Worm (Caenorhabditis elegans): ENCODE results near the gene F43B10.1.

- TF ChIP-seq sea-1 (GFP tag; conservative IDR thresholded peaks at IDR 0.05) (no peak), tra-4 (tag; optimal IDR thresholded peaks at IDR 0.05) (no peak), aly-1 (tag; optimal IDR thresholded peaks at IDR 0.05) (no peak)
These were observed 65.7 kb downstream of the F43B10.1 start for ce11 chrX:16596972-16597371.
